Worm (Caenorhabditis elegans) whole organism, L4 larva: ENCODE data around the gene zig-3.

Experiments used
- F44E2.7 ChIP-seq: fragments of 200-800 bp; sonication (Bioruptor generic); IDR thresholded peaks from 2 replicates; pipeline ENCODE4 v2.1.2; 2022; ENCODE audit warnings: missing genetic modification characterization, missing compliant biosample characterization
- madf-9 ChIP-seq: fragments of 200-800 bp; sonication (Bioruptor generic); conservative IDR thresholded peaks from 2 replicates; pipeline ENCODE4 v1.3.6; 2022; ENCODE audit warnings: missing genetic modification reagents, missing genetic modification characterization, missing compliant biosample characterization

- TF ChIP-seq madf-9 (GFP tag; lab: Robert Waterston, UW) (no peak), F44E2.7 (no peak)
These were observed 31.1 kb downstream of the zig-3 start, which contains the start of gene sem-5 for ce11 chrX:7961623-7962022.
